Worm (Caenorhabditis elegans) whole organism, L2 larva: ENCODE data around the gene patr-1.

Source experiments
- ama-1 ChIP-seq: fragments of 150-350 bp; optimal IDR thresholded peaks from 2 replicates; lab custom pipeline; 2018; ENCODE audit warnings: inconsistent platforms
- fos-1 ChIP-seq: fragments of 150-350 bp; optimal IDR thresholded peaks from 2 replicates; lab custom pipeline; 2014; ENCODE audit warnings: missing biosample characterization, missing genetic modification characterization
- lin-11 ChIP-seq: fragments of 150-350 bp; sonication (generic microtip); optimal IDR thresholded peaks from 2 replicates; lab custom pipeline; 2014; ENCODE audit warnings: missing biosample characterization, missing genetic modification characterization, inconsistent platforms, mixed read lengths
- lin-39 ChIP-seq: fragments of 150-350 bp; optimal IDR thresholded peaks from 2 replicates; lab custom pipeline; 2014; ENCODE audit warnings: missing biosample characterization, missing genetic modification reagents, missing genetic modification characterization
- lsy-2 ChIP-seq, 2 experiments: fragments of 150-350 bp in 1 of 2; sonication (generic microtip) in 1 of 2; optimal IDR thresholded peaks; 2 replicates each; lab custom pipeline; 2014 to 2017; ENCODE audit warnings: missing biosample characterization in 2 of 2, missing genetic modification characterization in 2 of 2
- nhr-10 ChIP-seq: sonication (generic microtip); optimal IDR thresholded peaks from 2 replicates; lab custom pipeline; 2017; ENCODE audit warnings: missing biosample characterization, missing genetic modification characterization
- nhr-12 ChIP-seq: fragments of 150-350 bp; optimal IDR thresholded peaks from 2 replicates; lab custom pipeline; 2014; ENCODE audit warnings: missing biosample characterization, missing genetic modification characterization
- nhr-237 ChIP-seq: fragments of 150-350 bp; optimal IDR thresholded peaks from 2 replicates; lab custom pipeline; 2014; ENCODE audit warnings: missing biosample characterization, missing genetic modification characterization
- nhr-25 ChIP-seq: fragments of 150-350 bp; sonication (generic microtip); optimal IDR thresholded peaks from 3 replicates; lab custom pipeline; 2014; ENCODE audit warnings: missing biosample characterization, missing genetic modification characterization
- nhr-6 ChIP-seq: fragments of 150-350 bp; optimal IDR thresholded peaks from 2 replicates; lab custom pipeline; 2014; ENCODE audit warnings: missing biosample characterization, missing genetic modification characterization
- unc-55 ChIP-seq: fragments of 150-350 bp; sonication (generic microtip); optimal IDR thresholded peaks from 3 replicates; lab custom pipeline; 2014; ENCODE audit warnings: missing biosample characterization, missing genetic modification reagents, missing genetic modification characterization

DNA sequence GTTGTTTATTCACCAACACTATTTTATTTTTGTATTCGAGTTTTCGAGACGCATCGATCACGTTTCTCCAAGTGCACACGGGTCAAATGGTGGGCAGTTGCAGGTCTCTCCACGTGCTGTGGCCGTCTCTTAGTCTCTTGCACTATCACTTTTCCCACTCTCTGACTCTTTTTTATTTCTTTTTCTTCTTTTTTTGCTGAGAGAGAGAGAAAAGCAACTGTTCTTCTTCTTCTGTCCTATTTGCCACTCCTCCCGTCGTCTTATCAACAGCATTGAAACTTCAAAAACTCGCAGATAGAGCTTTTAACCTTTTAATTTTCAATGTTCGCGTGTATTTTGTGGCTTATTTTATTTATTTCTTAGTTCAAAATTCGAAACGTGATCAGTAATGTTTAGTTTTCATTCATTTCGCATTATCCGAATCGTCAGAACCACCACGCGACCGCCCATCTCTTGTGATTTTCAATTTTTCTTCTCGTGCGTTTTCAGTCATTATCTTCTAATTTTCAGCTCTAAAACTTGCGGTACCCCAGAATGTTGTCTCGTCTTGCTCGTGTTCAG is 49.1 kb downstream of the patr-1 start, which contains the start of gene alh-8:
- TF ChIP-seq nhr-12 (tag; lab: Kevin White, UChicago) (no peak), nhr-237 (no peak), lsy-2 (tag; optimal IDR thresholded peaks at IDR 0.05; lab: Kevin White, UChicago) (peak in 1 of 2 experiments; percentile 63), nhr-25 (tag; lab: Kevin White, UChicago) (peak; percentile 8), fos-1 (tag; lab: Kevin White, UChicago) (peak; percentile 57), lin-39 (tag; lab: Kevin White, UChicago) (no peak), nhr-6 (tag; lab: Kevin White, UChicago) (no peak), lin-11 (tag; lab: Kevin White, UChicago) (no peak), unc-55 (GFP tag; lab: Kevin White, UChicago) (no peak), nhr-10 (tag; lab: Kevin White, UChicago) (no peak), ama-1 (lab: Kevin White, UChicago) (no peak)
